Fruit fly (Drosophila melanogaster): ENCODE results near the gene CG15395.

dm6 chr2L:2653749-2654148 is 44.0 kb downstream of the CG15395 start, which contains the start of gene Or23a:
- TF ChIP-seq Hr78 (GFP tag; optimal IDR thresholded peaks at IDR 0.05) (no peak), sv (GFP tag; optimal IDR thresholded peaks at IDR 0.05) (no peak), Mio (GFP tag; optimal IDR thresholded peaks at IDR 0.05) (no peak)

Data from whole organism, wandering third instar larva.